Worm (Caenorhabditis elegans) whole organism, mixed stage, embryonic: ENCODE results near the gene math-7.

ENCODE experiments used
- M03D4.4 ChIP-seq: sonication (generic microtip); optimal IDR thresholded peaks from 2 replicates; lab custom pipeline; 2017; ENCODE audit warnings: mild to moderate bottlenecking, missing genetic modification characterization, missing compliant biosample characterization
- bed-3 ChIP-seq: fragments of 200-800 bp; sonication (Bioruptor generic); optimal IDR thresholded peaks from 3 replicates; lab custom pipeline; 2018; ENCODE audit warnings: mild to moderate bottlenecking, missing genetic modification characterization, moderate library complexity, missing compliant biosample characterization
- blmp-1 ChIP-seq: fragments of 150-350 bp; optimal IDR thresholded peaks from 2 replicates; lab custom pipeline; 2014; ENCODE audit warnings: missing biosample characterization, missing genetic modification characterization
- ceh-43 ChIP-seq: fragments of 200-800 bp; sonication (Bioruptor generic); optimal IDR thresholded peaks from 2 replicates; lab custom pipeline; 2018; ENCODE audit warnings: mild to moderate bottlenecking, missing genetic modification characterization, moderate library complexity, missing compliant biosample characterization
- ceh-83 ChIP-seq: fragments of 200-800 bp; sonication (Bioruptor generic); optimal IDR thresholded peaks from 2 replicates; lab custom pipeline; 2018; ENCODE audit warnings: mild to moderate bottlenecking, missing genetic modification characterization, missing compliant biosample characterization
- ces-1 ChIP-seq: fragments of 150-350 bp; optimal IDR thresholded peaks from 2 replicates; lab custom pipeline; 2014; ENCODE audit warnings: missing biosample characterization, missing genetic modification reagents, missing genetic modification characterization
- drap-1 ChIP-seq: fragments of 200-800 bp; sonication (Bioruptor generic); optimal IDR thresholded peaks from 3 replicates; lab custom pipeline; 2018; ENCODE audit warnings: mild to moderate bottlenecking, missing genetic modification characterization, missing compliant biosample characterization
- elt-1 ChIP-seq: sonication (generic microtip); optimal IDR thresholded peaks from 2 replicates; lab custom pipeline; 2017; ENCODE audit warnings: missing genetic modification characterization, mild to moderate bottlenecking, missing compliant biosample characterization, antibody characterized with exemption, moderate library complexity, borderline replicate concordance; ENCODE audit not compliant: insufficient read depth
- elt-3 ChIP-seq: fragments of 150-350 bp; optimal IDR thresholded peaks from 2 replicates; lab custom pipeline; 2014; ENCODE audit warnings: missing biosample characterization, missing genetic modification characterization
- flh-1 ChIP-seq: fragments of 200-800 bp; sonication (Bioruptor generic); optimal IDR thresholded peaks from 2 replicates; lab custom pipeline; 2018; ENCODE audit warnings: mild to moderate bottlenecking, missing genetic modification characterization, moderate library complexity, missing compliant biosample characterization
- ham-2 ChIP-seq: fragments of 200-800 bp; sonication (Bioruptor generic); optimal IDR thresholded peaks from 2 replicates; lab custom pipeline; 2018; ENCODE audit warnings: mild to moderate bottlenecking, missing genetic modification characterization, missing compliant biosample characterization
- hlh-1 ChIP-seq: fragments of 150-350 bp; optimal IDR thresholded peaks from 2 replicates; lab custom pipeline; 2014; ENCODE audit warnings: missing biosample characterization, missing genetic modification reagents, missing genetic modification characterization
- lin-13 ChIP-seq: fragments of 150-350 bp; optimal IDR thresholded peaks from 2 replicates; lab custom pipeline; 2014; ENCODE audit warnings: missing biosample characterization, missing genetic modification characterization
- lin-32 ChIP-seq: fragments of 200-800 bp; sonication (Bioruptor generic); optimal IDR thresholded peaks from 2 replicates; lab custom pipeline; 2018; ENCODE audit warnings: mild to moderate bottlenecking, missing genetic modification characterization, missing compliant biosample characterization
- mab-5 ChIP-seq: fragments of 150-350 bp; optimal IDR thresholded peaks from 2 replicates; lab custom pipeline; 2014; ENCODE audit warnings: missing biosample characterization, missing genetic modification characterization
- mep-1 ChIP-seq: fragments of 150-350 bp; optimal IDR thresholded peaks from 2 replicates; lab custom pipeline; 2017; ENCODE audit warnings: missing biosample characterization, missing genetic modification reagents, missing genetic modification characterization, inconsistent platforms
- mls-2 ChIP-seq: sonication (generic microtip); optimal IDR thresholded peaks from 2 replicates; lab custom pipeline; 2016; ENCODE audit warnings: mild to moderate bottlenecking, missing genetic modification characterization, moderate library complexity, missing compliant biosample characterization
- nhr-12 ChIP-seq: fragments of 150-350 bp; optimal IDR thresholded peaks from 2 replicates; lab custom pipeline; 2014; ENCODE audit warnings: missing biosample characterization, missing genetic modification characterization
- nhr-2 ChIP-seq: fragments of 150-350 bp; optimal IDR thresholded peaks from 2 replicates; lab custom pipeline; 2014; ENCODE audit warnings: missing biosample characterization, missing genetic modification characterization
- pha-4 ChIP-seq: fragments of 150-350 bp; optimal IDR thresholded peaks from 2 replicates; lab custom pipeline; 2018; ENCODE audit warnings: missing biosample characterization, missing genetic modification reagents, missing genetic modification characterization
- sem-2 ChIP-seq: fragments of 200-800 bp; sonication (Bioruptor generic); optimal IDR thresholded peaks from 2 replicates; lab custom pipeline; 2018; ENCODE audit warnings: mild to moderate bottlenecking, missing genetic modification characterization, missing compliant biosample characterization
- snpc-4 ChIP-seq: fragments of 150-350 bp; optimal IDR thresholded peaks from 2 replicates; lab custom pipeline; 2014; ENCODE audit warnings: missing biosample characterization, missing genetic modification characterization
- sptf-1 ChIP-seq: sonication (generic microtip); optimal IDR thresholded peaks from 2 replicates; lab custom pipeline; 2017; ENCODE audit warnings: mild to moderate bottlenecking, missing genetic modification characterization, moderate library complexity, missing compliant biosample characterization
- tbx-8 ChIP-seq: fragments of 200-800 bp; sonication (Bioruptor generic); optimal IDR thresholded peaks from 2 replicates; lab custom pipeline; 2018; ENCODE audit warnings: mild to moderate bottlenecking, missing genetic modification characterization, moderate library complexity, missing compliant biosample characterization
- unc-120 ChIP-seq: sonication (generic microtip); optimal IDR thresholded peaks from 2 replicates; lab custom pipeline; 2017; ENCODE audit warnings: missing genetic modification characterization, missing compliant biosample characterization; ENCODE audit not compliant: poor library complexity, severe bottlenecking
- zip-8 ChIP-seq: fragments of 150-350 bp; optimal IDR thresholded peaks from 2 replicates; lab custom pipeline; 2014; ENCODE audit warnings: missing biosample characterization, missing genetic modification characterization
- ztf-11 ChIP-seq: fragments of 150-350 bp; optimal IDR thresholded peaks from 2 replicates; lab custom pipeline; 2014; ENCODE audit warnings: missing biosample characterization, missing genetic modification characterization

The math-7 gene

ce11 chrII:1850840-1851294, 35.4 kb downstream of the math-7 start, which contains the start of gene C52E2.3:
Gene C52E2.3 (plus strand): TSS chrII:1851244.
- TF ChIP-seq elt-3 (peak; percentile 85), mab-5 (tag; lab: Kevin White, UChicago) (no peak), elt-1 (tag; lab: Kevin White, UChicago) (peak; percentile 62), ham-2 (GFP tag; lab: Kevin White, UChicago) (no peak), sptf-1 (tag; lab: Kevin White, UChicago) (no peak)

- TF ChIP-seq ces-1 (GFP tag; lab: Kevin White, UChicago) (no peak), M03D4.4 (tag; lab: Kevin White, UChicago) (no peak), mep-1 (tag; lab: Kevin White, UChicago) (no peak), ceh-83 (GFP tag; lab: Kevin White, UChicago) (no peak), nhr-12 (tag; lab: Kevin White, UChicago) (no peak), unc-120 (no peak), snpc-4 (no peak), zip-8 (no peak), flh-1 (no peak)
- TF ChIP-seq, all 35 proteins: peak for 0
Measured at ce11 chrII:1850299-1850698, 36.0 kb downstream of the math-7 start, which contains the start of gene fbxb-96. Gene fbxb-96 (minus strand): TSS chrII:1850399.

- TF ChIP-seq mep-1 (tag; lab: Kevin White, UChicago) (no peak), unc-120 (peak; percentile 51)
- TF ChIP-seq, all 35 proteins: peak for 1
Measured at ce11 chrII:1848109-1848508, 38.2 kb downstream of the math-7 start, which contains the start of gene fbxb-97. Gene fbxb-97 (minus strand): TSS chrII:1848161.

ce11 chrII:1844552-1844951, 41.7 kb downstream of the math-7 start:
- TF ChIP-seq mls-2 (tag; lab: Kevin White, UChicago) (no peak), blmp-1 (tag; lab: Kevin White, UChicago) (no peak), lin-32 (GFP tag; lab: Kevin White, UChicago) (no peak), mab-5 (tag; lab: Kevin White, UChicago) (no peak), pha-4 (no peak)

- no peak for TF ChIP-seq ztf-11 (tag; lab: Kevin White, UChicago)
- TF ChIP-seq mab-5 (tag; lab: Kevin White, UChicago), result no peak
- no peak for TF ChIP-seq pha-4
- no peak for TF ChIP-seq hlh-1
- TF ChIP-seq mep-1 (tag; lab: Kevin White, UChicago), result no peak
- TF ChIP-seq nhr-2 (tag; lab: Kevin White, UChicago), result no peak
- TF ChIP-seq snpc-4, result no peak
- no peak for TF ChIP-seq drap-1 (GFP tag; lab: Kevin White, UChicago)
- no peak for TF ChIP-seq blmp-1 (tag; lab: Kevin White, UChicago)
- no peak for TF ChIP-seq tbx-8 (GFP tag; lab: Kevin White, UChicago)
Measured at ce11 chrII:1842894-1843293, 43.4 kb downstream of the math-7 start, which contains the start of the genes C52E2.5 and C52E2.4. Gene C52E2.5 (minus strand): TSS chrII:1842936. Gene C52E2.4 (plus strand): TSS chrII:1843145.

- no peak for TF ChIP-seq nhr-2 (tag; lab: Kevin White, UChicago)
- TF ChIP-seq mep-1 (tag; lab: Kevin White, UChicago), result no peak
- no peak for TF ChIP-seq sptf-1 (tag; lab: Kevin White, UChicago)
- TF ChIP-seq ceh-43 (GFP tag; lab: Kevin White, UChicago), result no peak
- TF ChIP-seq zip-8, result no peak
- no peak for TF ChIP-seq bed-3 (GFP tag; lab: Kevin White, UChicago)
- no peak for TF ChIP-seq mab-5 (tag; lab: Kevin White, UChicago)
- TF ChIP-seq elt-3, result no peak
- TF ChIP-seq ceh-83 (GFP tag; lab: Kevin White, UChicago), result no peak
- TF ChIP-seq M03D4.4 (tag; lab: Kevin White, UChicago), result no peak
- no peak for TF ChIP-seq lin-13
- TF ChIP-seq unc-120, result no peak
- TF ChIP-seq ztf-11 (tag; lab: Kevin White, UChicago), result no peak
- no peak for TF ChIP-seq ham-2 (GFP tag; lab: Kevin White, UChicago)
- TF ChIP-seq sem-2 (GFP tag; lab: Kevin White, UChicago), result no peak
- no peak for TF ChIP-seq pha-4
- no peak for TF ChIP-seq nhr-12 (tag; lab: Kevin White, UChicago)
Measured at ce11 chrII:1836204-1836603, 50.1 kb downstream of the math-7 start, which contains the start of gene T08E11.1. Gene T08E11.1 (plus strand): TSS chrII:1836504.
